Worm (Caenorhabditis elegans): ENCODE measurements around the gene far-4.

ce11 chrV:13000068-13000467 is 609 bp upstream of the far-4 start:
- no peak for TF ChIP-seq flt-1 (GFP tag; IDR thresholded peaks at IDR 0.05)
- no peak for TF ChIP-seq med-1 (GFP tag; optimal IDR thresholded peaks at IDR 0.05; ENCODE audit: insufficient read depth)
- TF ChIP-seq klf-2 (GFP tag; conservative IDR thresholded peaks at IDR 0.05): no peak
- TF ChIP-seq ztf-23 (GFP tag; IDR thresholded peaks at IDR 0.05): no peak
- TF ChIP-seq ref-1 (GFP tag; conservative IDR thresholded peaks at IDR 0.05): no peak
- no peak for TF ChIP-seq tab-1 (GFP tag; IDR thresholded peaks at IDR 0.05)
- no peak for TF ChIP-seq T22C8.4 (GFP tag; IDR thresholded peaks at IDR 0.05)
- no peak for TF ChIP-seq ztf-29 (GFP tag; IDR thresholded peaks at IDR 0.05)
- TF ChIP-seq cog-1 (tag; optimal IDR thresholded peaks at IDR 0.05): no peak

All from whole organism, midembryonic.